Fruit fly (Drosophila melanogaster): ENCODE results near the gene CG11619.

CG11619 gene

dm6 chr3L:19033154-19033811 is 45.2 kb upstream of the CG11619 start (continued):
- TF ChIP-seq D19B (GFP tag; optimal IDR thresholded peaks at IDR 0.05) (no peak), CG9817 (tag; optimal IDR thresholded peaks at IDR 0.05) (peak; percentile 6), salm (tag; optimal IDR thresholded peaks at IDR 0.05) (no peak), dan (GFP tag; IDR thresholded peaks at IDR 0.05) (no peak; the same call in 1 of the 2 replicates), Six4 (GFP tag; optimal IDR thresholded peaks at IDR 0.05) (peak; percentile 61), Poxn (GFP tag; IDR thresholded peaks at IDR 0.05) (no peak), MESR4 (GFP tag; optimal IDR thresholded peaks at IDR 0.05) (no peak), wor (GFP tag; IDR thresholded peaks at IDR 0.05) (peak; percentile 37; the same call in 1 of the 2 replicates), D19A (tag; optimal IDR thresholded peaks at IDR 0.05) (peak; percentile 83), Trl (optimal IDR thresholded peaks at IDR 0.05) (no peak), Trl (GFP tag; optimal IDR thresholded peaks at IDR 0.05) (no peak), da (GFP tag; optimal IDR thresholded peaks at IDR 0.05) (no peak), CG1603 (tag; optimal IDR thresholded peaks at IDR 0.05) (peak; percentile 33), CG12071 (GFP tag; optimal IDR thresholded peaks at IDR 0.05) (no peak), CG12769 (tag; optimal IDR thresholded peaks at IDR 0.05) (no peak), Fer2 (tag; optimal IDR thresholded peaks at IDR 0.05) (no peak), Pdp1 (GFP tag; optimal IDR thresholded peaks at IDR 0.05) (no peak), CG18599 (GFP tag; optimal IDR thresholded peaks at IDR 0.05) (peak; percentile 15), trem (tag; optimal IDR thresholded peaks at IDR 0.05) (peak; percentile 92), CG15073 (GFP tag; optimal IDR thresholded peaks at IDR 0.05) (no peak), CG3726 (GFP tag; IDR thresholded peaks at IDR 0.05) (peak; percentile 44; the same call in 1 of the 3 replicates), hbn (GFP tag; IDR thresholded peaks at IDR 0.05; ENCODE audit: partially characterized antibody) (no peak), CG7786 (GFP tag; optimal IDR thresholded peaks at IDR 0.05) (no peak), jumu (GFP tag; optimal IDR thresholded peaks at IDR 0.05) (no peak), zf30C (GFP tag; optimal IDR thresholded peaks at IDR 0.05) (peak; percentile 93), BEAF-32 (GFP tag; optimal IDR thresholded peaks at IDR 0.05) (no peak), Nf-YC (tag; optimal IDR thresholded peaks at IDR 0.05) (no peak), CG6175 (GFP tag; IDR thresholded peaks at IDR 0.05) (no peak), tin (GFP tag; optimal IDR thresholded peaks at IDR 0.05) (peak; percentile 69), Xbp1 (GFP tag; optimal IDR thresholded peaks at IDR 0.05) (peak; percentile 60), zfh2 (GFP tag; optimal IDR thresholded peaks at IDR 0.05) (no peak), CG34376 (GFP tag; optimal IDR thresholded peaks at IDR 0.05) (no peak), CG13287 (GFP tag; IDR thresholded peaks at IDR 0.05; ENCODE audit: partially characterized antibody) (no peak), CG16863 (GFP tag; optimal IDR thresholded peaks at IDR 0.05) (no peak), her (GFP tag; optimal IDR thresholded peaks at IDR 0.05) (no peak), pzg (GFP tag; optimal IDR thresholded peaks at IDR 0.05) (no peak), CG13624 (GFP tag; optimal IDR thresholded peaks at IDR 0.05) (no peak), CG16813 (GFP tag; IDR thresholded peaks at IDR 0.05; ENCODE audit: partially characterized antibody) (no peak), MTF-1 (GFP tag; optimal IDR thresholded peaks at IDR 0.05; ENCODE audit: borderline replicate concordance) (peak; percentile 35), CG8924 (tag; optimal IDR thresholded peaks at IDR 0.05) (peak; percentile 90), CG17359 (tag; optimal IDR thresholded peaks at IDR 0.05) (peak; percentile 76), CG8388 (GFP tag; optimal IDR thresholded peaks at IDR 0.05) (peak; percentile 81), gce (GFP tag; IDR thresholded peaks at IDR 0.05) (peak; percentile 78), CG8281 (tag; optimal IDR thresholded peaks at IDR 0.05) (peak; percentile 19), chn (GFP tag; optimal IDR thresholded peaks at IDR 0.05) (peak; percentile 11), danr (GFP tag; IDR thresholded peaks at IDR 0.05) (0 out of 2 replicates have a peak, but pooled peaks have one; percentile 10), dm (GFP tag; optimal IDR thresholded peaks at IDR 0.05) (no peak), E2f2 (GFP tag; IDR thresholded peaks at IDR 0.05) (peak; percentile 53; the same call in 1 of the 2 replicates), CG30431 (GFP tag; optimal IDR thresholded peaks at IDR 0.05) (peak; percentile 66), so (GFP tag; IDR thresholded peaks at IDR 0.05) (peak; percentile 15; the same call in 1 of the 3 replicates)
